Fruit fly (Drosophila melanogaster) whole organism, embryonic: ENCODE data around the gene Arfip.

Source experiments
- CG14050 ChIP-seq: fragments of 200-800 bp; sonication (Bioruptor generic); IDR thresholded peaks from 3 replicates; pipeline ENCODE4 v1.3.6; 2022; ENCODE audit warnings: missing biosample characterization, missing genetic modification characterization
- CG4730 ChIP-seq: fragments of 200-800 bp; sonication (Bioruptor generic); IDR thresholded peaks from 2 replicates; pipeline ENCODE4 v1.3.6; 2022; ENCODE audit warnings: missing biosample characterization, missing genetic modification characterization

- no peak for TF ChIP-seq CG4730 (GFP tag; lab: Robert Waterston, UW)
- no peak for TF ChIP-seq CG14050 (GFP tag; lab: Robert Waterston, UW)
Observed at dm6 chr3R:11236041-11236440, 1.2 kb upstream of the Arfip start, which contains the start of gene CG31441.
